Fruit fly (Drosophila melanogaster): ENCODE results near the gene CG12289.

CG12289 gene

DNA sequence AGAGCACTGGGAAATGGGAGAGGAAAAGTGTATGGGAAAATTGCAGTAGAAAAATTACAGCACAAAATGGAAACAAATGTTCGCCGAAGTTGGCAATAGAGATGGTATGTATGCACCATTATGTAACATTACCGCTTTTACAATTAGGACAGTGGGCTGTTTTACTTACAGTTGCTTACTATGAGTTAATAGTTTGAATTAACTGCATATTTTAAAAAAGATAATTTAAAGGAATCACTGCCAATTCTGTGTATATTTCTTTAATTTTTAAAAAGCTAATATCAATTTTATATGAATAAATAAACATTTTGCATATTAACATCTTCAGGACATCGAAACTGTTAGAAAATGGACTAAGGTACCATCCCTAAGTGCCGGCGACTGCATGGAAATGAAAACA lies 44.6 kb downstream of the CG12289 start:
- TF ChIP-seq cic (GFP tag; optimal IDR thresholded peaks at IDR 0.05) (no peak), Clk (GFP tag; optimal IDR thresholded peaks at IDR 0.05) (no peak), kay (GFP tag; ENCODE audit: borderline replicate concordance) (no peak), CG7045 (GFP tag; optimal IDR thresholded peaks at IDR 0.05) (no peak), CG14711 (tag; optimal IDR thresholded peaks at IDR 0.05) (no peak), pad (GFP tag; optimal IDR thresholded peaks at IDR 0.05) (no peak), cnc (optimal IDR thresholded peaks at IDR 0.05) (no peak)

DNA sequence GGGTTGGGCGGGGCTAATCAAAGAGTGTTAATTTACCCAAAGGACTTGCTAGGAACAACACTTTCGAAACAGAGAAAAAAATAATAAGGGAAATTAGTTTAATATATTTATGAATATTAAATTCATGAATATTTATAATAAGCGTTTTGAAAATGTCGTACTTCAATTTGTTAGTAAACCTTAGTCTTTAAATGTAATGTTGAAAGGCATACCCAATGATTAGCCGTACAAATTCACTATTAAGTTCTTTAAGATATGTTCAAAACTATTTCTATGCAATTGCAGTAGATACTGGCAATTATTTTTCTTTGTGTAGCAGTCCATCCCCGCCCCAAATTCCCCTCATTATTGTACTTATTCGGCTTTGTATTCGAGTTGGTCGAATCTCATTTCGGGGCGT lies 47.8 kb downstream of the CG12289 start:
- TF ChIP-seq CG33017 (tag; optimal IDR thresholded peaks at IDR 0.05) = no peak
- TF ChIP-seq CG12768 (GFP tag; optimal IDR thresholded peaks at IDR 0.05) = no peak

- TF ChIP-seq tj (GFP tag; optimal IDR thresholded peaks at IDR 0.05) = no peak
Measured at dm6 chr3L:11408282-11409047, 49.8 kb downstream of the CG12289 start.

- TF ChIP-seq Crg-1 (GFP tag; optimal IDR thresholded peaks at IDR 0.05) (no peak), tj (GFP tag; optimal IDR thresholded peaks at IDR 0.05) (no peak), CG14711 (tag; optimal IDR thresholded peaks at IDR 0.05) (no peak), Mnt (GFP tag; optimal IDR thresholded peaks at IDR 0.05) (no peak), CG1620 (GFP tag; optimal IDR thresholded peaks at IDR 0.05) (no peak), pad (GFP tag; optimal IDR thresholded peaks at IDR 0.05) (no peak), cnc (optimal IDR thresholded peaks at IDR 0.05) (no peak), CG12768 (GFP tag; optimal IDR thresholded peaks at IDR 0.05) (no peak), CG5204 (GFP tag; optimal IDR thresholded peaks at IDR 0.05) (no peak), toe (GFP tag; optimal IDR thresholded peaks at IDR 0.05) (no peak), CG7045 (GFP tag; optimal IDR thresholded peaks at IDR 0.05) (no peak), bab1 (GFP tag; optimal IDR thresholded peaks at IDR 0.05) (no peak)
Measured at dm6 chr3L:11407202-11407829, 51.0 kb downstream of the CG12289 start.

Measured in whole organism, adult.